Worm (Caenorhabditis elegans): ENCODE measurements around the gene fahd-1.

- TF ChIP-seq pqm-1 (tag; optimal IDR thresholded peaks at IDR 0.05): no peak
- no peak for TF ChIP-seq zag-1 (tag; optimal IDR thresholded peaks at IDR 0.05)
- TF ChIP-seq nhr-28 (tag; optimal IDR thresholded peaks at IDR 0.05): no peak
- TF ChIP-seq ceh-28 (tag; optimal IDR thresholded peaks at IDR 0.05): no peak
- no peak for TF ChIP-seq nhr-23 (tag; optimal IDR thresholded peaks at IDR 0.05)
- no peak for TF ChIP-seq lin-15B (tag; optimal IDR thresholded peaks at IDR 0.05)
- no peak for TF ChIP-seq nhr-11 (tag; optimal IDR thresholded peaks at IDR 0.05)
- TF ChIP-seq ama-1 (optimal IDR thresholded peaks at IDR 0.05): no peak
- TF ChIP-seq ceh-82 (tag; optimal IDR thresholded peaks at IDR 0.05): no peak
- TF ChIP-seq daf-12 (tag; optimal IDR thresholded peaks at IDR 0.05): no peak
- TF ChIP-seq unc-39 (tag; optimal IDR thresholded peaks at IDR 0.05): no peak
Measured at ce11 chrIII:7872776-7873175, 19.3 kb upstream of the fahd-1 start.
